Fruit fly (Drosophila melanogaster): ENCODE data around the gene Naa15-16.

Naa15-16 gene

DNA sequence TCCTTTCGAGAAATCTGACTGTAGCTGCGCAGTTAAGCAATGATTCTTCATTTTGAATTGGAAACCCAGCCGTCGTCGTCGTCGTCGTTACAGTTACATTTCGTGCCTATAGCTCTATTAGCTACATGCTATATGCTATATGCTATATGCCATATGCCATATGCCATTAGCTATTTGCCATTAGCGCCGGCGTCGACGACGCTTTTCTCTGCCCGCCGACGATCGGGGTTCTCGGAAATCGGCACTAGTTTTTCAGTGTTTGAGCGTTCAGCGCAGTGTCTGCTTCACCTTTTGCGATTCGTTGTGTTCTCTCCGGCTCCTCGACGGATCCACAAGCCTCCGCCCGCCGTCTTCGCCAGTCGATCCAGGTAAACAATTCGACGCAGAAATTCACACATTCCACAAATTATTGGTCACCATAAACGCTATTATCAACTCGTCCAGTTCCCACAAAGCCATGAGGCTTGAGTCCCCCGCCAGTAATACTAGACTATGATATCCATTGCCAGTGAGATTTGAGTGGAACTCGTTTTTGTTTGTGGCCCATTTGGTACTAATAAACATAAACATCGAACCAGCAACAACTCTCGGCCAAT is 24.5 kb downstream of the Naa15-16 start (continued):
- TF ChIP-seq CG15514 (GFP tag; optimal IDR thresholded peaks at IDR 0.05), result no peak
- peak; percentile 59; the same call in 1 of the 2 replicates for TF ChIP-seq Adf1 (GFP tag; IDR thresholded peaks at IDR 0.05)
- TF ChIP-seq Med (GFP tag), result peak; percentile 28
- TF ChIP-seq Atf6 (GFP tag; IDR thresholded peaks at IDR 0.05), result 0 out of 2 replicates have a peak, but pooled peaks have one; percentile 12
- TF ChIP-seq sd (tag; optimal IDR thresholded peaks at IDR 0.05), result peak; percentile 91
- no peak for TF ChIP-seq D19B (GFP tag; optimal IDR thresholded peaks at IDR 0.05)
- no peak for TF ChIP-seq CG14667 (GFP tag; IDR thresholded peaks at IDR 0.05)
- no peak for TF ChIP-seq Dref (GFP tag; IDR thresholded peaks at IDR 0.05)
- no peak for TF ChIP-seq CG8290 (GFP tag; optimal IDR thresholded peaks at IDR 0.05)
- TF ChIP-seq CG8290 (tag; optimal IDR thresholded peaks at IDR 0.05), result peak in 1 of 2 experiments; percentile 5
- TF ChIP-seq Bdp1 (GFP tag; optimal IDR thresholded peaks at IDR 0.05), result no peak
- no peak for TF ChIP-seq cad (GFP tag; optimal IDR thresholded peaks at IDR 0.05)
- TF ChIP-seq CG12769 (tag; optimal IDR thresholded peaks at IDR 0.05), result peak; percentile 49
- TF ChIP-seq CG4820 (GFP tag; optimal IDR thresholded peaks at IDR 0.05), result no peak
- no peak for TF ChIP-seq tx (GFP tag; optimal IDR thresholded peaks at IDR 0.05)
- no peak for TF ChIP-seq H2.0 (GFP tag; IDR thresholded peaks at IDR 0.05)
- TF ChIP-seq CG18262 (tag; optimal IDR thresholded peaks at IDR 0.05), result no peak
- TF ChIP-seq CG1529 (GFP tag; optimal IDR thresholded peaks at IDR 0.05), result no peak
- no peak for TF ChIP-seq CG1647 (GFP tag; optimal IDR thresholded peaks at IDR 0.05)
- peak; percentile 18 for TF ChIP-seq sug (tag; optimal IDR thresholded peaks at IDR 0.05)
- TF ChIP-seq CG32532 (GFP tag; IDR thresholded peaks at IDR 0.05), result 0 out of 2 replicates have a peak, but pooled peaks have one; percentile 36
- no peak for TF ChIP-seq Hey (tag; optimal IDR thresholded peaks at IDR 0.05)
- TF ChIP-seq CG13894 (tag; optimal IDR thresholded peaks at IDR 0.05), result peak; percentile 93
- peak; percentile 12; the same call in 1 of the 3 replicates for TF ChIP-seq CG34224 (GFP tag; IDR thresholded peaks at IDR 0.05; ENCODE audit: partially characterized antibody)
- TF ChIP-seq CG12155 (GFP tag; optimal IDR thresholded peaks at IDR 0.05), result no peak
- no peak for TF ChIP-seq her (GFP tag; optimal IDR thresholded peaks at IDR 0.05)
- TF ChIP-seq Mad (GFP tag; optimal IDR thresholded peaks at IDR 0.05), result no peak
- TF ChIP-seq unpg (GFP tag; optimal IDR thresholded peaks at IDR 0.05), result no peak

DNA sequence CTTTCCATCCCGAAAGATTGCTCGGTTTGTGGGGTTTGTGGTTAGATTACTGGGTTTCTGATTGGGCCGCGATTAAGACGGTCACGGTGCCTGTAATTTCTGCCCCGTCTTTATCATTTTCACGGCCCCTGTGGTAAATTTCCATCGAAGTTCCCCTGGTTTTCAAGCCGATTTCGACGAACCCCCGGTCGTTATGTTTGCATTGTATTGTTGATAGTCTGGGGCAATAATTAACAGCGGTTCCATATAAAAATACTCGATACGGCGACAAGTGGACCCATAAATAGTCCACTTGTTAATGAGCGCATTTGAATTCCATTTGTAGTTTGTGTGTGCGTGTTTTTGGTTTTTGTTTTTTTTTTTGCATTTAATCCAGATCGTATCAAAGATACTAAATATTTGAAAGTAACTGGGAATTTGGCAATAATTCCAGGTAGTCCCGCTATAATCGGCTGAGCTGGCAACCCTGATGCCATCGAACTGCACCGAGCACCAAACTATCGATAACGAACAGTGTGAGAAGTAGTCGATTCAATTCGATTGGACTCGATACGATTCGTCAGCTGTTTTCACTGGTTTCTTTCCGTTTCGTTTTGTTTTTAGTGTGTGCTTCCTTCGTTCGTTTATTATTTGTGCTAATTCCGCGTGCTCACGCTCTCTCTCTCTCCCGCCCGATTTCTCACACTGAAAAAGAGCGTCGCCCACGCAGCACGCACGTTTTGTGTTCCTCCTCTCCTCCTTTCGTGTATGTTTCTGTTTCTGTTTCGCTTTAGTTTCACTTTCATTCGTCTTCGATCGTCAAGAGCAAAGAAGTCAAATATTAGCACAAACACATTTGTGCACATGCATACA is 25.8 kb downstream of the Naa15-16 start:
- TF ChIP-seq zen (tag; optimal IDR thresholded peaks at IDR 0.05) (no peak), CG17359 (tag; optimal IDR thresholded peaks at IDR 0.05) (peak; percentile 11), dimm (GFP tag; IDR thresholded peaks at IDR 0.05) (no peak), vfl (GFP tag; optimal IDR thresholded peaks at IDR 0.05) (peak; percentile 2), Hey (tag; optimal IDR thresholded peaks at IDR 0.05) (no peak), CG17186 (GFP tag; optimal IDR thresholded peaks at IDR 0.05) (peak; percentile 13), Scr (GFP tag; IDR thresholded peaks at IDR 0.05; ENCODE audit: partially characterized antibody) (peak; percentile 82), mam (GFP tag; optimal IDR thresholded peaks at IDR 0.05) (peak; percentile 49), CG13775 (GFP tag; optimal IDR thresholded peaks at IDR 0.05) (peak; percentile 2), wor (GFP tag; IDR thresholded peaks at IDR 0.05) (no peak), Med (GFP tag) (peak; percentile 91), CG13624 (GFP tag; optimal IDR thresholded peaks at IDR 0.05) (peak; percentile 56), CG8944 (GFP tag; optimal IDR thresholded peaks at IDR 0.05) (no peak), odd (GFP tag; optimal IDR thresholded peaks at IDR 0.05) (no peak), CG4730 (GFP tag; IDR thresholded peaks at IDR 0.05) (no peak), sim (GFP tag; IDR thresholded peaks at IDR 0.05) (no peak), kay (GFP tag; optimal IDR thresholded peaks at IDR 0.05) (no peak), tin (GFP tag; optimal IDR thresholded peaks at IDR 0.05) (peak; percentile 33), CG16813 (GFP tag; IDR thresholded peaks at IDR 0.05; ENCODE audit: partially characterized antibody) (peak; percentile 84), crc (GFP tag; optimal IDR thresholded peaks at IDR 0.05) (peak; percentile 27), CG6854 (GFP tag; optimal IDR thresholded peaks at IDR 0.05) (no peak), CG9797 (GFP tag; optimal IDR thresholded peaks at IDR 0.05) (peak; percentile 47), CG3281 (GFP tag; optimal IDR thresholded peaks at IDR 0.05) (peak; percentile 36), CG18476 (GFP tag; optimal IDR thresholded peaks at IDR 0.05) (no peak)

Measured in whole organism, embryonic.